Fruit fly (Drosophila melanogaster): ENCODE results near the gene CG42673.

- TF ChIP-seq usp (GFP tag; optimal IDR thresholded peaks at IDR 0.05) (no peak), EcR (GFP tag; optimal IDR thresholded peaks at IDR 0.05) (no peak)
Measured at dm6 chr3L:9569194-9569593, 22.2 kb downstream of the CG42673 start.
